Fruit fly (Drosophila melanogaster): ENCODE data around the gene CG10877.
A peak's percentile ranks its signal among the peaks of the same experiment; 100 is the strongest.

CG10877 gene

dm6 chr3R:20574535-20574980 is 10.7 kb upstream of the CG10877 start (continued):
- TF ChIP-seq CG13123 (GFP tag; optimal IDR thresholded peaks at IDR 0.05) (no peak), CG6791 (GFP tag; IDR thresholded peaks at IDR 0.05; ENCODE audit: partially characterized antibody) (0 out of 3 replicates have a peak, but pooled peaks have one; percentile 37), org-1 (GFP tag; optimal IDR thresholded peaks at IDR 0.05) (no peak), luna (GFP tag; optimal IDR thresholded peaks at IDR 0.05) (no peak), pros (GFP tag; optimal IDR thresholded peaks at IDR 0.05) (no peak), CG2116 (GFP tag; optimal IDR thresholded peaks at IDR 0.05) (peak; percentile 2), scrt (GFP tag; optimal IDR thresholded peaks at IDR 0.05) (peak; percentile 5), vfl (GFP tag; optimal IDR thresholded peaks at IDR 0.05) (peak; percentile 17), mirr (GFP tag; optimal IDR thresholded peaks at IDR 0.05) (peak; percentile 95), CG14014 (GFP tag; IDR thresholded peaks at IDR 0.05) (peak; percentile 12; the same call in 1 of the 2 replicates), hkb (optimal IDR thresholded peaks at IDR 0.05) (no peak), hkb (GFP tag; IDR thresholded peaks at IDR 0.05) (no peak), ci (GFP tag; IDR thresholded peaks at IDR 0.05) (peak; percentile 59; the same call in 1 of the 3 replicates), peb (GFP tag; IDR thresholded peaks at IDR 0.05) (peak; percentile 10; the same call in 1 of the 2 replicates), gce (GFP tag; IDR thresholded peaks at IDR 0.05) (peak; percentile 45; the same call in 1 of the 3 replicates), Drgx (GFP tag; IDR thresholded peaks at IDR 0.05) (0 out of 2 replicates have a peak, but pooled peaks have one; percentile 15), CG7963 (GFP tag; IDR thresholded peaks at IDR 0.05; ENCODE audit: partially characterized antibody) (no peak), wor (GFP tag; IDR thresholded peaks at IDR 0.05) (no peak), insv (GFP tag; optimal IDR thresholded peaks at IDR 0.05) (peak in 1 of 2 experiments; percentile 18), CG10321 (GFP tag; IDR thresholded peaks at IDR 0.05) (no peak), fd96Cb (tag; optimal IDR thresholded peaks at IDR 0.05) (no peak), CG3163 (GFP tag; optimal IDR thresholded peaks at IDR 0.05) (peak; percentile 29), Dfd (GFP tag; optimal IDR thresholded peaks at IDR 0.05) (no peak), CG4730 (GFP tag; IDR thresholded peaks at IDR 0.05) (no peak), CG8089 (GFP tag; optimal IDR thresholded peaks at IDR 0.05) (no peak), Bdp1 (GFP tag; optimal IDR thresholded peaks at IDR 0.05) (peak; percentile 27), CG14965 (GFP tag; optimal IDR thresholded peaks at IDR 0.05; ENCODE audit: borderline replicate concordance) (no peak), mld (GFP tag; IDR thresholded peaks at IDR 0.05; ENCODE audit: partially characterized antibody) (no peak), pho (GFP tag; optimal IDR thresholded peaks at IDR 0.05) (peak; percentile 9), Ravus (GFP tag; IDR thresholded peaks at IDR 0.05) (no peak), Mad (GFP tag; optimal IDR thresholded peaks at IDR 0.05) (no peak), CG4854 (GFP tag; optimal IDR thresholded peaks at IDR 0.05) (no peak), CG32532 (GFP tag; IDR thresholded peaks at IDR 0.05) (peak; percentile 52; the same call in 1 of the 2 replicates), CG13894 (tag; optimal IDR thresholded peaks at IDR 0.05) (peak; percentile 73), Bgb (GFP tag; IDR thresholded peaks at IDR 0.05; ENCODE audit: partially characterized antibody) (peak; percentile 36; the same call in 1 of the 2 replicates), twi (tag; optimal IDR thresholded peaks at IDR 0.05) (no peak), CG11456 (GFP tag; IDR thresholded peaks at IDR 0.05) (no peak), ewg (GFP tag; optimal IDR thresholded peaks at IDR 0.05) (no peak)

DNA sequence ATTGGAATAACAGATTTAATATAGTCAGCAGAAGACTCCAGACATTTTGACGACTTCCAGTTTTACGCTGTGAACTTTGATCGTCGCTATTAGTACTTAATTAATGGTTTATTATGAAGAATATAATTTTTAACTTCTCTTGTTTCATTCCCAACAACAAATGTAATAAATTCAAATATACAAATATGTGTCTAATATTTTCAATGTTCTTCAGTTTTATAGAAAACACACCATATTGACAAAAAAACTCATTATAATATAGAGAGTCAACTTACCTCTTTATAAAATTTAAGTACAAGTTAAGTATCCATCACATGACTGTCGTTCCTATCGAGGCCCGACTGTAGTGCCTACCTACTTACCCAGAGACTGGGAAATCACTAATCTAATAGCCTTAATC is 9.5 kb upstream of the CG10877 start:
- TF ChIP-seq sqz (GFP tag; optimal IDR thresholded peaks at IDR 0.05) (no peak), CG13123 (GFP tag; optimal IDR thresholded peaks at IDR 0.05) (no peak), CG2199 (GFP tag; IDR thresholded peaks at IDR 0.05) (no peak), CG13296 (GFP tag; optimal IDR thresholded peaks at IDR 0.05) (no peak), CG4282 (GFP tag; optimal IDR thresholded peaks at IDR 0.05) (no peak), CG15696 (tag; optimal IDR thresholded peaks at IDR 0.05) (no peak), BEAF-32 (GFP tag; optimal IDR thresholded peaks at IDR 0.05) (no peak), Eip74EF (GFP tag; optimal IDR thresholded peaks at IDR 0.05) (peak in 1 of 2 experiments; percentile 12), CG4820 (GFP tag; optimal IDR thresholded peaks at IDR 0.05) (no peak), sna (GFP tag; IDR thresholded peaks at IDR 0.05; ENCODE audit: partially characterized antibody) (no peak), CG17829 (tag; optimal IDR thresholded peaks at IDR 0.05) (peak; percentile 5), Tbp (GFP tag; optimal IDR thresholded peaks at IDR 0.05) (no peak), CG6654 (GFP tag; optimal IDR thresholded peaks at IDR 0.05) (no peak), Nf-YB (GFP tag; optimal IDR thresholded peaks at IDR 0.05) (no peak), Antp (GFP tag; optimal IDR thresholded peaks at IDR 0.05) (no peak), Ssrp (tag; optimal IDR thresholded peaks at IDR 0.05) (peak; percentile 37)
